Fruit fly (Drosophila melanogaster): Measurements from ENCODE around the gene CG18641.

dm6 chr2L:2454644-2455043 lies 39.5 kb upstream of the CG18641 start:
- TF ChIP-seq Met (GFP tag; optimal IDR thresholded peaks at IDR 0.05): no peak
- TF ChIP-seq Hr4 (GFP tag; optimal IDR thresholded peaks at IDR 0.05): no peak
- TF ChIP-seq CG6808 (GFP tag; optimal IDR thresholded peaks at IDR 0.05): no peak
